Worm (Caenorhabditis elegans) whole organism, L1 larva: ENCODE measurements around the gene hsp-12.6.

Experiments used
- Y116A8C.19 ChIP-seq: sonication (generic microtip); optimal IDR thresholded peaks from 2 replicates; lab custom pipeline; 2016; ENCODE audit warnings: missing compliant biosample characterization, missing genetic modification characterization, borderline replicate concordance
- aly-2 ChIP-seq: fragments of 150-350 bp; optimal IDR thresholded peaks from 2 replicates; lab custom pipeline; 2014; ENCODE audit warnings: missing biosample characterization, missing genetic modification characterization
- blmp-1 ChIP-seq: fragments of 150-350 bp; optimal IDR thresholded peaks from 2 replicates; lab custom pipeline; 2014; ENCODE audit warnings: missing biosample characterization, missing genetic modification characterization
- ceh-88 ChIP-seq: fragments of 200-800 bp; sonication (Bioruptor generic); IDR thresholded peaks from 2 replicates; pipeline ENCODE4 v1.3.6; 2022; ENCODE audit warnings: missing genetic modification characterization, missing compliant biosample characterization
- ceh-90 ChIP-seq: sonication (generic microtip); optimal IDR thresholded peaks from 2 replicates; lab custom pipeline; 2016; ENCODE audit warnings: missing genetic modification characterization, missing compliant biosample characterization
- ces-1 ChIP-seq: fragments of 150-350 bp; optimal IDR thresholded peaks from 2 replicates; lab custom pipeline; 2014; ENCODE audit warnings: missing biosample characterization, missing genetic modification reagents, missing genetic modification characterization
- efl-1 ChIP-seq, 4 experiments: fragments of 150-350 bp; optimal IDR thresholded peaks in 3 of 4; peaks in 1 of 4; 1 replicate in 1 of 4; 2 replicates in 3 of 4; lab custom pipeline; 2014; ENCODE audit warnings: missing biosample characterization in 2 of 4, missing genetic modification characterization in 2 of 4, missing genetic modification reagents in 2 of 4
- efl-3 ChIP-seq: fragments of 200-800 bp; sonication (Bioruptor generic); optimal IDR thresholded peaks from 2 replicates; lab custom pipeline; 2018; ENCODE audit warnings: mild to moderate bottlenecking, missing genetic modification characterization, missing compliant biosample characterization
- egl-13 ChIP-seq: sonication (generic microtip); optimal IDR thresholded peaks from 2 replicates; lab custom pipeline; 2016; ENCODE audit warnings: missing genotype, missing genetic modification reagents, missing genetic modification characterization, missing compliant biosample characterization
- egl-27 ChIP-seq, 2 experiments: fragments of 150-350 bp in 1 of 2; sonication (generic microtip); optimal IDR thresholded peaks; 3 replicates each; lab custom pipeline; 2017 to 2018; ENCODE audit warnings: missing biosample characterization in 2 of 2, missing genetic modification characterization in 2 of 2, missing genetic modification reagents in 2 of 2
- elt-2 ChIP-seq: sonication (generic microtip); optimal IDR thresholded peaks from 2 replicates; lab custom pipeline; 2016; ENCODE audit warnings: missing genetic modification characterization, mild to moderate bottlenecking, inconsistent platforms, missing compliant biosample characterization, missing genetic modification reagents
- elt-3 ChIP-seq, 6 experiments: fragments of 150-350 bp in 1 of 6; sonication (generic microtip); optimal IDR thresholded peaks; 2 replicates each; lab custom pipeline; 2017 to 2018; ENCODE audit warnings: missing biosample characterization in 6 of 6, missing genetic modification characterization in 6 of 6, inconsistent platforms in 1 of 6
- fos-1 ChIP-seq: fragments of 150-350 bp; optimal IDR thresholded peaks from 2 replicates; lab custom pipeline; 2014; ENCODE audit warnings: missing biosample characterization, missing genetic modification characterization
- hlh-4 ChIP-seq: sonication (generic microtip); optimal IDR thresholded peaks from 2 replicates; lab custom pipeline; 2016; ENCODE audit warnings: mild to moderate bottlenecking, missing genetic modification characterization, missing compliant biosample characterization
- irx-1 ChIP-seq: sonication (generic microtip); optimal IDR thresholded peaks from 2 replicates; lab custom pipeline; 2016; ENCODE audit warnings: missing genetic modification characterization, missing compliant biosample characterization
- jun-1 ChIP-seq: fragments of 150-350 bp; optimal IDR thresholded peaks from 2 replicates; lab custom pipeline; 2014; ENCODE audit warnings: missing biosample characterization, missing genetic modification reagents, missing genetic modification characterization
- mab-9 ChIP-seq: fragments of 200-800 bp; sonication (Bioruptor generic); IDR thresholded peaks from 2 replicates; pipeline ENCODE4 v1.3.6; 2022; ENCODE audit warnings: missing genetic modification reagents, missing genetic modification characterization, missing compliant biosample characterization
- mdl-1 ChIP-seq, 2 experiments: fragments of 150-350 bp; optimal IDR thresholded peaks; 2 replicates each; lab custom pipeline; 2014 to 2017; ENCODE audit warnings: missing biosample characterization in 2 of 2, missing genetic modification characterization in 2 of 2, inconsistent platforms in 1 of 2
- mef-2 ChIP-seq: fragments of 150-350 bp; optimal IDR thresholded peaks from 2 replicates; lab custom pipeline; 2014; ENCODE audit warnings: missing biosample characterization, missing genetic modification characterization
- nhr-11 ChIP-seq: fragments of 150-350 bp; optimal IDR thresholded peaks from 2 replicates; lab custom pipeline; 2014; ENCODE audit warnings: missing biosample characterization, missing genetic modification characterization
- nhr-12 ChIP-seq: sonication (generic microtip); optimal IDR thresholded peaks from 2 replicates; lab custom pipeline; 2017; ENCODE audit warnings: missing biosample characterization, missing genetic modification characterization
- nhr-19 ChIP-seq: fragments of 200-800 bp; sonication (Bioruptor generic); conservative IDR thresholded peaks from 2 replicates; pipeline ENCODE4 v1.3.6; 2022; ENCODE audit warnings: missing genetic modification characterization, missing compliant biosample characterization
- nhr-28 ChIP-seq: fragments of 150-350 bp; optimal IDR thresholded peaks from 2 replicates; lab custom pipeline; 2014; ENCODE audit warnings: missing biosample characterization, missing genetic modification characterization
- nhr-85 ChIP-seq: sonication (generic microtip); peaks from one replicate; lab custom pipeline; 2016; ENCODE audit warnings: missing genetic modification characterization, inconsistent platforms, missing compliant biosample characterization
- pag-3 ChIP-seq: sonication (generic microtip); optimal IDR thresholded peaks from 2 replicates; lab custom pipeline; 2017; ENCODE audit warnings: missing genetic modification characterization, mild to moderate bottlenecking, missing compliant biosample characterization, antibody characterized with exemption, borderline replicate concordance; ENCODE audit not compliant: insufficient read depth
- pax-3 ChIP-seq: fragments of 200-800 bp; sonication (Bioruptor generic); optimal IDR thresholded peaks from 2 replicates; lab custom pipeline; 2018; ENCODE audit warnings: mild to moderate bottlenecking, missing genetic modification characterization, moderate library complexity, missing compliant biosample characterization
- skn-1 ChIP-seq: fragments of 150-350 bp; optimal IDR thresholded peaks from 2 replicates; lab custom pipeline; 2014; ENCODE audit warnings: missing biosample characterization, missing genetic modification characterization
- snu-23 ChIP-seq: sonication (generic microtip); optimal IDR thresholded peaks from 2 replicates; lab custom pipeline; 2016; ENCODE audit warnings: missing genetic modification characterization, missing compliant biosample characterization
- sptf-1 ChIP-seq: fragments of 150-350 bp; optimal IDR thresholded peaks from 2 replicates; lab custom pipeline; 2014; ENCODE audit warnings: missing biosample characterization, missing genetic modification characterization
- sup-37 ChIP-seq: fragments of 200-800 bp; sonication (Bioruptor generic); optimal IDR thresholded peaks from 2 replicates; lab custom pipeline; 2018; ENCODE audit warnings: mild to moderate bottlenecking, missing genetic modification characterization, missing compliant biosample characterization
- swsn-7 ChIP-seq: sonication (generic microtip); optimal IDR thresholded peaks from 2 replicates; lab custom pipeline; 2016; ENCODE audit warnings: missing genetic modification characterization, missing compliant biosample characterization
- unc-130 ChIP-seq: fragments of 150-350 bp; optimal IDR thresholded peaks from 2 replicates; lab custom pipeline; 2017; ENCODE audit warnings: missing biosample characterization, missing genetic modification characterization, inconsistent platforms
- unc-30 ChIP-seq: sonication (generic microtip); optimal IDR thresholded peaks from 2 replicates; lab custom pipeline; 2017; ENCODE audit warnings: missing biosample characterization, missing genetic modification characterization
- unc-62 ChIP-seq: fragments of 150-350 bp; optimal IDR thresholded peaks from 2 replicates; lab custom pipeline; 2014; ENCODE audit warnings: missing biosample characterization, missing genetic modification reagents, missing genetic modification characterization
- unc-98 ChIP-seq: fragments of 200-800 bp; sonication (Bioruptor generic); IDR thresholded peaks from 2 replicates; pipeline ENCODE4 v1.3.6; 2022; ENCODE audit warnings: missing genetic modification characterization, missing compliant biosample characterization
- xbp-1 ChIP-seq: sonication (generic microtip); optimal IDR thresholded peaks from 2 replicates; lab custom pipeline; 2016; ENCODE audit warnings: missing genetic modification characterization, missing compliant biosample characterization
- zag-1 ChIP-seq: fragments of 150-350 bp; optimal IDR thresholded peaks from 2 replicates; lab custom pipeline; 2014; ENCODE audit warnings: missing biosample characterization, missing genetic modification characterization
- ztf-11 ChIP-seq, 2 experiments: sonication (generic microtip); optimal IDR thresholded peaks; 2 replicates each; lab custom pipeline; 2016 to 2017; ENCODE audit warnings: missing genetic modification characterization in 2 of 2, missing biosample characterization in 1 of 2, missing compliant biosample characterization in 1 of 2

Gene hsp-12.6

DNA sequence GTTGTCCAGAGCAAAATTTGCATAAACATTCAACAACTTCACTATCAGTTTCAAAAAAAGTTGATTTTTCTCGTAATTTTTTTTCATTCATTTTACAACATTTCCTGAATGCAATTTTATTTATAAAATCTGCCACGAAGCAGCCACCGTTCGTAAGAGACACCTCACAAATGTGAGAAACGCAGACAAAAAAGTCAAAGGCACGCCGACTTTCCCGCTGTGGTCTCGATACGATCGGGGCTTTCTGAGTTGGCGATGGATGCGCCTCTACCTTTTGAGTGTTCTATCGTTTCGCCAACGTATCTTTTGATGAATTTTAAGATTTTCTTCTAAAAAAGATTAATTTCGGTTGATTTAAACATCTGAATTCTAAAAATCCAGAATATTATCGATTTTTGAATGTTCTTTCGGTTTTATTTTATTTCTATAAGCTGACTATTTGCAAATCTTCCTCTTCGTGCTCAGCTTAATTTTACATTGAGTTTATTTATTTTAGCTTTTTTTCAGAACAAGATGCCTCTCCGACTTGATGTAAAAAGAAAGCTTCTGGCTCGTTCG lies 12.3 kb upstream of the hsp-12.6 start, which contains the start of gene copb-2 (continued):
- TF ChIP-seq nhr-28 (tag; lab: Kevin White, UChicago), result no peak
- TF ChIP-seq irx-1 (tag; lab: Kevin White, UChicago), result no peak
- no peak for TF ChIP-seq jun-1 (tag; lab: Kevin White, UChicago)
- peak; percentile 65 for TF ChIP-seq xbp-1 (tag; lab: Kevin White, UChicago)
- TF ChIP-seq pag-3 (tag; lab: Kevin White, UChicago), result no peak
- TF ChIP-seq mab-9 (GFP tag; lab: Robert Waterston, UW), result no peak
- no peak for TF ChIP-seq sup-37 (GFP tag; lab: Kevin White, UChicago)
- no peak for TF ChIP-seq zag-1
- TF ChIP-seq unc-130 (tag; lab: Kevin White, UChicago), result no peak
- no peak for TF ChIP-seq egl-13 (tag; lab: Kevin White, UChicago)
- TF ChIP-seq sptf-1 (tag; lab: Kevin White, UChicago), result no peak
- no peak for TF ChIP-seq unc-98 (GFP tag; lab: Robert Waterston, UW)
- peak in 1 of 2 experiments; percentile 48 for TF ChIP-seq mdl-1 (tag; optimal IDR thresholded peaks at IDR 0.05; lab: Kevin White, UChicago)

DNA sequence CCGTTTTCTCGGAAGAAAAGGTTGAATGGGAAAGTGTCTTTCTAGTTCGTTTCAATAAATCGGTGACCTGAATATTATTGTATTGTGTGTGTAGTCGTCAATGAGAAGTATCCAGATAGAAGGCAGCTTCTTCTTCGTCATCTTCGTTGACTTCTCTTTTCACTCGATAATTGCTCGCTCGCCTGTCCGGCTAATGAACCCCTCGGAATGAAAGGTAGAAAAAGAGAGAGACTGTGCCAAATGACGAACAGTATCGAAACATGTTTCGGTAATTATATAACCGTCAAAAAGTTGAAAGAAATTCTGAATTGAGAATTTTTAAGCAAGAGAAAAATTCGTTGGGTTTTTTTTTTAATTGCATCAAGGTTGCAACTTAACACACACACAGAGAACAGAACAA lies 10.4 kb upstream of the hsp-12.6 start, which contains the start of gene cutl-17:
cutl-17 (minus strand) TSS at position 101 of the 400 bp plus-strand sequence.
- TF ChIP-seq swsn-7 (tag; lab: Kevin White, UChicago) (no peak), nhr-28 (tag; lab: Kevin White, UChicago) (no peak), elt-2 (tag; lab: Kevin White, UChicago) (no peak), nhr-85 (no peak), efl-3 (GFP tag; lab: Kevin White, UChicago) (no peak), skn-1 (no peak), pag-3 (tag; lab: Kevin White, UChicago) (no peak), irx-1 (tag; lab: Kevin White, UChicago) (no peak), elt-3 (tag; optimal IDR thresholded peaks at IDR 0.05; lab: Kevin White, UChicago) (no peak), aly-2 (tag; lab: Kevin White, UChicago) (no peak), nhr-19 (GFP tag; lab: Robert Waterston, UW) (no peak), nhr-11 (tag; lab: Kevin White, UChicago) (no peak), pax-3 (tag; lab: Kevin White, UChicago) (no peak), Y116A8C.19 (no peak)

DNA sequence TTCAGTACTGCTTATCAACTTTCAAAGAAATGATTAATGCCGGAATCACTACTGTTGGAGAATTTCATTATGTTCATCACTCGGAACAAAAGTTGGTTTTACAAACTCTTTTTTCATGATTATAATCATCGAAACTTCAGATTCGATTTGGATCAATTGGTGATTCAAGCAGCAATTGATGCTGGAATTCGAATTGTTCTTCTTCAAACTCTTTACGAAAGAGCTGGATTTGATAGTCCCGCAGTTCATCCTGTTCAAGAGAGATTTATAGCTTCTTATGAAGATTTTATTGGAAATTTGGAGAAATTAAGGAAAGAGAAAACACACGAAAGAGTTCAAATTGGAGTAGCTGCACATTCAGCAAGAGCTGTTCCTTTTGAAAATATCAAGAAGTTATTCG lies 4.8 kb upstream of the hsp-12.6 start:
- no peak for TF ChIP-seq fos-1
- no peak for TF ChIP-seq mdl-1 (tag; optimal IDR thresholded peaks at IDR 0.05; lab: Kevin White, UChicago)
- TF ChIP-seq unc-30 (tag; lab: Kevin White, UChicago), result no peak
- TF ChIP-seq egl-27 (tag; optimal IDR thresholded peaks at IDR 0.05; lab: Kevin White, UChicago), result no peak
- no peak for TF ChIP-seq Y116A8C.19
- TF ChIP-seq snu-23 (GFP tag; lab: Kevin White, UChicago), result no peak
- TF ChIP-seq ceh-90 (tag; lab: Kevin White, UChicago), result no peak
- no peak for TF ChIP-seq ceh-88 (GFP tag; lab: Robert Waterston, UW)
- TF ChIP-seq mef-2, result no peak
- no peak for TF ChIP-seq pag-3 (tag; lab: Kevin White, UChicago)
- no peak for TF ChIP-seq ztf-11 (tag; optimal IDR thresholded peaks at IDR 0.05; lab: Kevin White, UChicago)
- no peak for TF ChIP-seq irx-1 (tag; lab: Kevin White, UChicago)
- TF ChIP-seq mab-9 (GFP tag; lab: Robert Waterston, UW), result no peak
- TF ChIP-seq, all 84 proteins: peak for 0

DNA sequence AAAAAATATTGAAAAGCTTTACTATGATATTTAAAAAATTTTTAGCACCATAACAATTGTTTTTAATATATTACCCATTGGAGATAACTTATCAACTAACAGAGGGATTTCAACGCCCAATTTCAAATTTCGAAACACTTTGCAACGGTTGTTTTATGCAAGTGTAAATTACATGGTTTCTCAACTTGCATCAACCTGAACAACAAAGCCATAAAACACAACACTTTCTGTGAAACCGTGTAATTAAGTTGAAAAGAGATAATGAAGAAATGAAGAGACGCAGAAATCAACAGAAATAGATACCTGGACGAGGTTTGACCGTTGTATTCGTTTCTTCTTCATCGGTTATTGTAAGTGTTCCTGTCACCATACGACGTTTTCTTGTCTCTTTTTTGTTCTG lies 3.3 kb upstream of the hsp-12.6 start, which contains the start of gene cpin-1:
cpin-1 (plus strand) TSS at position 301 of the 400 bp plus-strand sequence.
- TF ChIP-seq ces-1 (GFP tag; lab: Kevin White, UChicago) (no peak), elt-3 (tag; optimal IDR thresholded peaks at IDR 0.05; lab: Kevin White, UChicago) (no peak), nhr-11 (tag; lab: Kevin White, UChicago) (no peak), sptf-1 (tag; lab: Kevin White, UChicago) (no peak), unc-62 (GFP tag; lab: Kevin White, UChicago) (no peak), efl-1 (optimal IDR thresholded peaks at IDR 0.05; lab: Kevin White, UChicago) (no peak), efl-1 (GFP tag; optimal IDR thresholded peaks at IDR 0.05 in 1 of 2; lab: Kevin White, UChicago) (peak in 1 of 2 experiments; percentile 89), blmp-1 (peak; percentile 18), egl-13 (tag; lab: Kevin White, UChicago) (no peak), hlh-4 (no peak), nhr-12 (no peak)
